Fruit fly (Drosophila melanogaster) whole organism, embryonic: Measurements from ENCODE around the gene CG13917.

ENCODE experiments used
- Adf1 ChIP-seq: fragments of 200-800 bp; sonication (Bioruptor generic); IDR thresholded peaks from 2 replicates; pipeline ENCODE4 v1.3.6; 2022; ENCODE audit warnings: missing biosample characterization, missing genetic modification characterization
- Antp ChIP-seq: fragments of 200-800 bp; sonication (Bioruptor generic); optimal IDR thresholded peaks from 3 replicates; lab custom pipeline; 2016; ENCODE audit warnings: missing biosample characterization, missing genetic modification characterization
- CG11093 ChIP-seq: fragments of 200-800 bp; sonication (Bioruptor generic); IDR thresholded peaks from 3 replicates; pipeline ENCODE4 v1.3.6; 2022; ENCODE audit warnings: missing biosample characterization, missing genetic modification characterization
- CG11723 ChIP-seq: fragments of 200-800 bp; sonication (Bioruptor generic); optimal IDR thresholded peaks from 2 replicates; lab custom pipeline; 2017; ENCODE audit warnings: missing biosample characterization, mild to moderate bottlenecking, missing genetic modification characterization
- CG13287 ChIP-seq: fragments of 200-800 bp; sonication (Bioruptor generic); IDR thresholded peaks from 2 replicates; pipeline ENCODE4 v1.3.6; 2022; ENCODE audit warnings: missing biosample characterization, missing genetic modification characterization; ENCODE audit not compliant: partially characterized antibody
- CG13424 ChIP-seq: fragments of 200-800 bp; sonication (Bioruptor generic); optimal IDR thresholded peaks from 2 replicates; lab custom pipeline; 2019; ENCODE audit warnings: missing biosample characterization, mild to moderate bottlenecking, missing genetic modification characterization, moderate library complexity
- CG14050 ChIP-seq: fragments of 200-800 bp; sonication (Bioruptor generic); IDR thresholded peaks from 3 replicates; pipeline ENCODE4 v1.3.6; 2022; ENCODE audit warnings: missing biosample characterization, missing genetic modification characterization
- CG14710 ChIP-seq: fragments of 200-800 bp; sonication (Bioruptor generic); optimal IDR thresholded peaks from 3 replicates; lab custom pipeline; 2019; ENCODE audit warnings: missing biosample characterization, mild to moderate bottlenecking, missing genetic modification characterization, moderate library complexity
- CG17328 ChIP-seq: fragments of 200-800 bp; sonication (Bioruptor generic); IDR thresholded peaks from 2 replicates; pipeline ENCODE4 v1.3.6; 2022; ENCODE audit warnings: missing biosample characterization, missing genetic modification characterization
- CG18619 ChIP-seq: fragments of 200-800 bp; sonication (Bioruptor generic); optimal IDR thresholded peaks from 3 replicates; lab custom pipeline; 2017; ENCODE audit warnings: missing biosample characterization, mild to moderate bottlenecking, missing genetic modification characterization
- CG3065 ChIP-seq: fragments of 200-800 bp; sonication (Bioruptor generic); optimal IDR thresholded peaks from 2 replicates; lab custom pipeline; 2016; ENCODE audit warnings: missing biosample characterization, missing genetic modification characterization
- CG31365 ChIP-seq: fragments of 200-800 bp; sonication (Bioruptor generic); optimal IDR thresholded peaks from 2 replicates; lab custom pipeline; 2018; ENCODE audit warnings: missing biosample characterization, mild to moderate bottlenecking, missing genetic modification characterization
- CG32532 ChIP-seq: fragments of 200-800 bp; sonication (Bioruptor generic); IDR thresholded peaks from 2 replicates; pipeline ENCODE4 v1.3.6; 2022; ENCODE audit warnings: missing biosample characterization, missing genetic modification characterization
- CG32772 ChIP-seq: fragments of 200-800 bp; sonication (Bioruptor generic); IDR thresholded peaks from 2 replicates; pipeline ENCODE4 v1.3.6; 2022; ENCODE audit warnings: missing biosample characterization, missing genetic modification characterization
- CG33213 ChIP-seq: fragments of 200-800 bp; sonication (Bioruptor generic); optimal IDR thresholded peaks from 3 replicates; lab custom pipeline; 2016; ENCODE audit warnings: missing biosample characterization, missing genetic modification characterization
- CG4404 ChIP-seq: fragments of 200-800 bp; sonication (Bioruptor generic); IDR thresholded peaks from 2 replicates; pipeline ENCODE4 v1.3.6; 2022; ENCODE audit warnings: missing biosample characterization, missing genetic modification characterization
- CG4617 ChIP-seq: fragments of 200-800 bp; sonication (Bioruptor generic); optimal IDR thresholded peaks from 3 replicates; lab custom pipeline; 2016; ENCODE audit warnings: missing biosample characterization, missing genetic modification characterization, borderline replicate concordance
- CG5180 ChIP-seq: fragments of 200-800 bp; sonication (Bioruptor generic); optimal IDR thresholded peaks from 3 replicates; lab custom pipeline; 2017; ENCODE audit warnings: missing biosample characterization, missing genetic modification characterization, mild to moderate bottlenecking, moderate library complexity, missing genetic modification reagents
- CG6272 ChIP-seq: fragments of 200-800 bp; sonication (Bioruptor generic); IDR thresholded peaks from 2 replicates; pipeline ENCODE4 v1.3.6; 2022; ENCODE audit warnings: missing biosample characterization, missing genetic modification characterization
- CG8924 ChIP-seq: fragments of 200-800 bp; optimal IDR thresholded peaks from 3 replicates; lab custom pipeline; 2019; ENCODE audit warnings: missing biosample characterization, mild to moderate bottlenecking, missing genetic modification characterization, moderate library complexity
- CG8944 ChIP-seq: fragments of 200-800 bp; sonication (Bioruptor generic); optimal IDR thresholded peaks from 3 replicates; lab custom pipeline; 2016; ENCODE audit warnings: missing biosample characterization, missing genetic modification characterization
- CG9437 ChIP-seq: fragments of 200-800 bp; sonication (Bioruptor generic); optimal IDR thresholded peaks from 2 replicates; lab custom pipeline; 2018; ENCODE audit warnings: missing biosample characterization, mild to moderate bottlenecking, missing genetic modification characterization
- Hr39 ChIP-seq: fragments of >200 bp; optimal IDR thresholded peaks from 2 replicates; lab custom pipeline; 2017
- Hsf ChIP-seq: fragments of 200-800 bp; sonication (Bioruptor generic); optimal IDR thresholded peaks from 3 replicates; lab custom pipeline; 2016; ENCODE audit warnings: missing biosample characterization, missing genetic modification characterization
- Max ChIP-seq: fragments of 200-800 bp; sonication (Bioruptor generic); optimal IDR thresholded peaks from 2 replicates; lab custom pipeline; 2016; ENCODE audit warnings: missing biosample characterization, mild to moderate bottlenecking, missing genetic modification characterization
- Mes4 ChIP-seq: fragments of 200-800 bp; sonication (Bioruptor generic); optimal IDR thresholded peaks from 2 replicates; lab custom pipeline; 2016; ENCODE audit warnings: missing biosample characterization, missing genetic modification characterization
- NK7.1 ChIP-seq: fragments of 200-800 bp; sonication (Bioruptor generic); optimal IDR thresholded peaks from 3 replicates; lab custom pipeline; 2016; ENCODE audit warnings: missing biosample characterization, missing genetic modification characterization
- Sox100B ChIP-seq: fragments of 200-800 bp; sonication (Bioruptor generic); optimal IDR thresholded peaks from 3 replicates; lab custom pipeline; 2018; ENCODE audit warnings: missing biosample characterization, mild to moderate bottlenecking, missing genetic modification characterization
- Sry-β ChIP-seq: fragments of 200-800 bp; sonication (Bioruptor generic); optimal IDR thresholded peaks from 2 replicates; lab custom pipeline; 2018; ENCODE audit warnings: missing biosample characterization, mild to moderate bottlenecking, missing genetic modification characterization, moderate library complexity
- Sry-δ ChIP-seq: fragments of 200-800 bp; sonication (Bioruptor generic); optimal IDR thresholded peaks from 2 replicates; lab custom pipeline; 2016; ENCODE audit warnings: missing biosample characterization, missing genetic modification characterization
- Stat92E ChIP-seq, 3 experiments: fragments of >200 bp in 2 of 3; fragments of 200-800 bp in 1 of 3; sonication (Bioruptor generic) in 1 of 3; optimal IDR thresholded peaks; 2 replicates each; lab custom pipeline; 2017 to 2019; ENCODE audit warnings: missing biosample characterization in 3 of 3, missing genetic modification characterization in 3 of 3, mild to moderate bottlenecking in 1 of 3, moderate library complexity in 1 of 3
- Trl ChIP-seq, 3 experiments: fragments of >200 bp in 2 of 3; fragments of 200-800 bp in 1 of 3; sonication (Bioruptor generic) in 1 of 3; optimal IDR thresholded peaks; 2 replicates in 1 of 3; 3 replicates in 2 of 3; lab custom pipeline; 2016 to 2017; ENCODE audit warnings: missing biosample characterization in 1 of 3, missing genetic modification characterization in 1 of 3
- Vsx1 ChIP-seq: fragments of 200-800 bp; sonication (Bioruptor generic); optimal IDR thresholded peaks from 2 replicates; lab custom pipeline; 2017; ENCODE audit warnings: missing biosample characterization, mild to moderate bottlenecking, missing genetic modification characterization, missing genetic modification reagents
- chn ChIP-seq: fragments of 200-800 bp; sonication (Bioruptor generic); optimal IDR thresholded peaks from 2 replicates; lab custom pipeline; 2016; ENCODE audit warnings: missing biosample characterization, missing genetic modification characterization
- crol ChIP-seq: fragments of 200-800 bp; sonication (Bioruptor generic); IDR thresholded peaks from 2 replicates; pipeline ENCODE4 v1.3.6; 2022; ENCODE audit warnings: missing biosample characterization, missing genetic modification characterization
- gsb-n ChIP-seq: fragments of 200-800 bp; sonication (Bioruptor generic); optimal IDR thresholded peaks from 3 replicates; lab custom pipeline; 2018; ENCODE audit warnings: missing biosample characterization, mild to moderate bottlenecking, missing genetic modification characterization
- h ChIP-seq: fragments of >200 bp; optimal IDR thresholded peaks from 2 replicates; lab custom pipeline; 2017
- ham ChIP-seq: fragments of 200-800 bp; sonication (Bioruptor generic); IDR thresholded peaks from 2 replicates; pipeline ENCODE4 v1.3.6; 2022; ENCODE audit warnings: missing biosample characterization, missing genetic modification characterization
- jing ChIP-seq: fragments of 200-800 bp; sonication (Bioruptor generic); optimal IDR thresholded peaks from 2 replicates; lab custom pipeline; 2018; ENCODE audit warnings: missing biosample characterization, mild to moderate bottlenecking, missing genetic modification characterization
- knrl ChIP-seq: fragments of 200-800 bp; sonication (Bioruptor generic); IDR thresholded peaks from 3 replicates; pipeline ENCODE4 v1.3.6; 2022; ENCODE audit warnings: missing biosample characterization, missing genetic modification characterization; ENCODE audit not compliant: partially characterized antibody
- pum ChIP-seq: fragments of 200-800 bp; sonication (Bioruptor generic); optimal IDR thresholded peaks from 2 replicates; lab custom pipeline; 2016; ENCODE audit warnings: missing biosample characterization, missing genetic modification characterization
- sc ChIP-seq, 3 experiments: fragments of >200 bp in 2 of 3; fragments of 200-800 bp in 1 of 3; sonication (Bioruptor generic) in 1 of 3; optimal IDR thresholded peaks; 2 replicates in 2 of 3; 3 replicates in 1 of 3; lab custom pipeline; 2017; ENCODE audit warnings: mild to moderate bottlenecking in 1 of 3, missing biosample characterization in 1 of 3, missing genetic modification characterization in 1 of 3, missing genetic modification reagents in 1 of 3
- schlank ChIP-seq: fragments of 200-800 bp; sonication (Bioruptor generic); optimal IDR thresholded peaks from 2 replicates; lab custom pipeline; 2018; ENCODE audit warnings: missing biosample characterization, mild to moderate bottlenecking, missing genetic modification characterization
- sim ChIP-seq: fragments of 200-800 bp; sonication (Bioruptor generic); IDR thresholded peaks from 2 replicates; pipeline ENCODE4 v1.3.6; 2022; ENCODE audit warnings: missing biosample characterization, missing genetic modification characterization
- sob ChIP-seq: fragments of 200-800 bp; sonication (Bioruptor generic); IDR thresholded peaks from 2 replicates; pipeline ENCODE4 v1.3.6; 2022; ENCODE audit warnings: missing biosample characterization, missing genetic modification characterization
- tap ChIP-seq: fragments of 200-800 bp; optimal IDR thresholded peaks from 3 replicates; lab custom pipeline; 2019; ENCODE audit warnings: missing biosample characterization, mild to moderate bottlenecking, missing genetic modification characterization, moderate library complexity
- tup ChIP-seq: fragments of 200-800 bp; sonication (Bioruptor generic); optimal IDR thresholded peaks from 2 replicates; lab custom pipeline; 2016; ENCODE audit warnings: missing biosample characterization, mild to moderate bottlenecking, missing genetic modification characterization, moderate library complexity
- wor ChIP-seq: fragments of 200-800 bp; sonication (Bioruptor generic); IDR thresholded peaks from 2 replicates; pipeline ENCODE4 v1.3.6; 2022; ENCODE audit warnings: missing biosample characterization, missing genetic modification characterization

Gene CG13917

DNA sequence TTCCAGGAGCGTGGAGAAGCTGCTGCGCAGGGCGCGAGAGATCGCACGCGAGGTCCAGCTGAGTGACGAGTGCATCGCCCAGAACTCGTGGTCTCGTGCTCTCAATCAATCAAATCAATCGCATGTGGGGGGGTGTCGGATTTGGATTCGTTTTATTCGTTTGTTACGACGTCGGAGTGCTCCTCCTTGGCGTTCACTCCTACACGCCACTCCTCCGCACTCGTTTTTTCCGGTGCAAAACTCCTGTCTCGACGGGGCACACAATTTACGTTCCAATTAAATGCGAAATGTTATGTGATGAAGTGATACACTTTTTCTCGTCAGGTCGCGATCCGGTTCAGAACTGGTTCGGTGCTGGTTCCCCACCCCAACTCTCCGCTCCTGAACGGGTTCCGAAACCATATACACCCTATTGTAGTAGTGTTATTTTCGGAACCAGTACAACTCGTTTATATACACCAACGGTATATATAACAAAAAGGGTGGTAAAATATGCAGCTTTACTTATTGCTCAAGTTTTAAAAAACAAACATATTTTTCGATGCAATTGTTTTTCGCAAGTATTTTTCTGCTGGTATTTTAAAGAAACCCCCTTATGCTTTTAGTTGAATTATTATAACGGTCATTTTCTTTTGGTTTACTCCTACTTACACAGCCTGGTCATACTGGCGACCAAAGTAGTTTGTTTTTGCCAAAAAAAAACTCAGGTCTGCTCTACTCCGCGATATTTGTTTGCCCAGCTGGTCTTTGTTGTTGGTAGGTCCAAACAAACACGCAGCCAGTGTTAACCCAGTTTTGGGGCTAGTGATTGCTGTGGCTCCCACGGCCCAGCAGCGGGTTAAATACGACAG lies 39.8 kb upstream of the CG13917 start, which contains the start of the genes CG12091 and pns (continued):
- peak; percentile 38 for TF ChIP-seq Sry-β
- TF ChIP-seq NK7.1 (GFP tag; lab: Kevin White, UChicago) = peak; percentile 20
- TF ChIP-seq CG6272 (GFP tag; lab: Robert Waterston, UW) = peak; percentile 32; the same call in 1 of the 2 replicates
- TF ChIP-seq CG5180 (GFP tag; lab: Kevin White, UChicago) = peak; percentile 41
- TF ChIP-seq knrl (GFP tag; lab: Robert Waterston, UW) = peak; percentile 81
- no peak for TF ChIP-seq CG11723 (GFP tag; lab: Kevin White, UChicago)
- peak; percentile 63 for TF ChIP-seq pum
- TF ChIP-seq Sox100B = no peak
- peak; percentile 62 for TF ChIP-seq Mes4
- peak; percentile 68 for TF ChIP-seq gsb-n (tag; lab: Kevin White, UChicago)
- peak; percentile 69 for TF ChIP-seq CG33213 (GFP tag; lab: Kevin White, UChicago)
- peak; percentile 51 for TF ChIP-seq sob (GFP tag; lab: Robert Waterston, UW)
- peak; percentile 50 for TF ChIP-seq CG31365
- peak; percentile 72 for TF ChIP-seq Max (GFP tag; lab: Kevin White, UChicago)
- no peak for TF ChIP-seq h (lab: Kevin White, UChicago)
- no peak for TF ChIP-seq sc (optimal IDR thresholded peaks at IDR 0.05; lab: Kevin White, UChicago)
- no peak for TF ChIP-seq sc (GFP tag; optimal IDR thresholded peaks at IDR 0.05; lab: Kevin White, UChicago)
- peak; percentile 41 for TF ChIP-seq CG8944 (GFP tag; lab: Kevin White, UChicago)
- no peak for TF ChIP-seq Hr39 (lab: Kevin White, UChicago)
- TF ChIP-seq CG18619 (GFP tag; lab: Kevin White, UChicago) = peak; percentile 44
- TF ChIP-seq tap (tag; lab: Kevin White, UChicago) = peak; percentile 28
- peak; percentile 67 for TF ChIP-seq Sry-δ (GFP tag; lab: Kevin White, UChicago)
- TF ChIP-seq Vsx1 = no peak
- TF ChIP-seq schlank (tag; lab: Kevin White, UChicago) = no peak
- no peak for TF ChIP-seq jing
- no peak for TF ChIP-seq CG11093 (GFP tag; lab: Robert Waterston, UW)
- TF ChIP-seq CG13424 (tag; lab: Kevin White, UChicago) = peak; percentile 76
- peak; percentile 79 for TF ChIP-seq Antp (GFP tag; lab: Kevin White, UChicago)
- peak; percentile 58 for TF ChIP-seq wor (GFP tag; lab: Robert Waterston, UW)
- TF ChIP-seq Adf1 (GFP tag; lab: Robert Waterston, UW) = peak; percentile 33; the same call in 1 of the 2 replicates
- TF ChIP-seq CG4404 = no peak
- TF ChIP-seq tup = no peak
- peak; percentile 78 for TF ChIP-seq CG32532
- peak; percentile 27 for TF ChIP-seq CG4617
- TF ChIP-seq CG3065 = peak; percentile 35
- TF ChIP-seq ham (GFP tag; lab: Robert Waterston, UW) = no peak
- peak; percentile 89 for TF ChIP-seq CG14710
- 0 out of 2 replicates have a peak, but pooled peaks have one; percentile 19 for TF ChIP-seq CG32772
- peak; percentile 79 for TF ChIP-seq CG8924
- TF ChIP-seq CG9437 = peak; percentile 52
- no peak for TF ChIP-seq sim (GFP tag; lab: Robert Waterston, UW)
- peak; percentile 66 for TF ChIP-seq CG14050 (GFP tag; lab: Robert Waterston, UW)
- TF ChIP-seq crol (GFP tag; lab: Robert Waterston, UW) = no peak; the same call in 1 of the 2 replicates
- no peak for TF ChIP-seq Trl (optimal IDR thresholded peaks at IDR 0.05; lab: Kevin White, UChicago)
- peak; percentile 51 for TF ChIP-seq Trl (GFP tag; optimal IDR thresholded peaks at IDR 0.05; lab: Kevin White, UChicago)
- TF ChIP-seq Stat92E (GFP tag; optimal IDR thresholded peaks at IDR 0.05; lab: Kevin White, UChicago) = no peak
- TF ChIP-seq CG13287 = no peak; the same call in none of the 2 replicates
- peak; percentile 73 for TF ChIP-seq Hsf (GFP tag; lab: Kevin White, UChicago)
- peak; percentile 76; the same call in 1 of the 2 replicates for TF ChIP-seq CG17328
- peak; percentile 79 for TF ChIP-seq chn
